Fruit fly (Drosophila melanogaster): ENCODE measurements around the gene Gr93c.

Gene Gr93c

DNA sequence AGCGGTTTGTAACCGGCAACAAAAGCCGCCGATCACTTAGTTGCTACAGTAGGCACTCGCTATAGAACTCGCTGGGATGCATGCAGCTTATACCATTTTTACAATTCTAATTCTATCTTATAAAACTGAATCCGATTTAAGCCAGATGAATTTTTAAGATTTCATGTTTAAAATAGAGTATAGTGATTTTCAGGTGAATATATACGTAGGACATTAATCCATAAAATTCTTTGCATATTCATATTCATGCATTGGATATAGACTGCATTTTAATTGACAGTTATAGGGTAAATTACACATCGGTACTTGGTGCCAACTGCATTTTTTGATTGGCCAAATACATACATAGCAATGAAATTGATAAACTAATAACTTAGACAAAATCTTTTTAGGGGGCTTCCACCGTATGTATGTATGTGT lies 42.5 kb upstream of the Gr93c start (continued):
- TF ChIP-seq CG8388 (GFP tag; optimal IDR thresholded peaks at IDR 0.05) (peak; percentile 32), cg (GFP tag; optimal IDR thresholded peaks at IDR 0.05) (no peak), dati (GFP tag; IDR thresholded peaks at IDR 0.05) (no peak), CG16779 (GFP tag; IDR thresholded peaks at IDR 0.05) (no peak), H2.0 (GFP tag; IDR thresholded peaks at IDR 0.05) (no peak; the same call in 1 of the 2 replicates), repo (GFP tag; optimal IDR thresholded peaks at IDR 0.05) (no peak), Fer3 (tag; optimal IDR thresholded peaks at IDR 0.05) (no peak), D19A (tag; optimal IDR thresholded peaks at IDR 0.05) (no peak), CG4424 (GFP tag; optimal IDR thresholded peaks at IDR 0.05) (peak; percentile 30), Dp (GFP tag; optimal IDR thresholded peaks at IDR 0.05) (no peak), CG18619 (GFP tag; optimal IDR thresholded peaks at IDR 0.05) (no peak), Ets97D (GFP tag; optimal IDR thresholded peaks at IDR 0.05) (no peak), CG17829 (tag; optimal IDR thresholded peaks at IDR 0.05) (peak; percentile 49), Med (GFP tag) (peak; percentile 85), CG33557 (GFP tag; optimal IDR thresholded peaks at IDR 0.05) (peak; percentile 13), oc (tag; optimal IDR thresholded peaks at IDR 0.05) (no peak), nerfin-2 (GFP tag; IDR thresholded peaks at IDR 0.05; ENCODE audit: partially characterized antibody) (no peak), trem (tag; optimal IDR thresholded peaks at IDR 0.05) (no peak), cato (GFP tag; optimal IDR thresholded peaks at IDR 0.05; ENCODE audit: borderline replicate concordance) (no peak), exex (tag; optimal IDR thresholded peaks at IDR 0.05) (no peak), CG31388 (GFP tag; optimal IDR thresholded peaks at IDR 0.05) (no peak), CG8290 (GFP tag; optimal IDR thresholded peaks at IDR 0.05) (no peak), CG8290 (tag; optimal IDR thresholded peaks at IDR 0.05) (no peak), Rfx (GFP tag; IDR thresholded peaks at IDR 0.05) (peak; percentile 45; the same call in 1 of the 2 replicates), CG1024 (GFP tag; IDR thresholded peaks at IDR 0.05) (no peak), CG4617 (GFP tag; optimal IDR thresholded peaks at IDR 0.05; ENCODE audit: borderline replicate concordance) (no peak), mam (GFP tag; optimal IDR thresholded peaks at IDR 0.05) (peak; percentile 0), CG2129 (GFP tag; IDR thresholded peaks at IDR 0.05; ENCODE audit: partially characterized antibody) (no peak), kay (GFP tag; optimal IDR thresholded peaks at IDR 0.05) (peak; percentile 35), CG43689 (GFP tag; IDR thresholded peaks at IDR 0.05) (no peak), CTCF (GFP tag; optimal IDR thresholded peaks at IDR 0.05) (no peak), grau (tag; optimal IDR thresholded peaks at IDR 0.05) (peak; percentile 84), Optix (GFP tag; IDR thresholded peaks at IDR 0.05) (no peak), CG12071 (GFP tag; optimal IDR thresholded peaks at IDR 0.05) (no peak), NC2α (GFP tag; optimal IDR thresholded peaks at IDR 0.05) (no peak), btn (GFP tag; optimal IDR thresholded peaks at IDR 0.05) (no peak), CG6683 (GFP tag; optimal IDR thresholded peaks at IDR 0.05) (no peak), sd (tag; optimal IDR thresholded peaks at IDR 0.05) (no peak), zfh1 (GFP tag; IDR thresholded peaks at IDR 0.05) (peak; percentile 58; the same call in 1 of the 3 replicates), Poxn (GFP tag; IDR thresholded peaks at IDR 0.05) (no peak), cwo (GFP tag; optimal IDR thresholded peaks at IDR 0.05) (no peak), CG15514 (GFP tag; optimal IDR thresholded peaks at IDR 0.05) (no peak), CG1233 (GFP tag; optimal IDR thresholded peaks at IDR 0.05) (no peak), Bteb2 (GFP tag; optimal IDR thresholded peaks at IDR 0.05) (no peak), fd64A (GFP tag; optimal IDR thresholded peaks at IDR 0.05) (no peak), ab (GFP tag; optimal IDR thresholded peaks at IDR 0.05) (no peak), unc-4 (GFP tag; IDR thresholded peaks at IDR 0.05; ENCODE audit: partially characterized antibody) (no peak), Oli (tag; optimal IDR thresholded peaks at IDR 0.05) (peak; percentile 28), Lpt (GFP tag; optimal IDR thresholded peaks at IDR 0.05) (no peak), CG4328 (GFP tag; optimal IDR thresholded peaks at IDR 0.05) (no peak), tx (GFP tag; optimal IDR thresholded peaks at IDR 0.05) (no peak), ro (GFP tag; IDR thresholded peaks at IDR 0.05) (no peak), Bdp1 (GFP tag; optimal IDR thresholded peaks at IDR 0.05) (no peak)

All from whole organism, embryonic.